Worm (Caenorhabditis elegans) whole organism, midembryonic: ENCODE results near the gene otpl-3.

Experiments
- flt-1 ChIP-seq: fragments of 200-800 bp; sonication (Bioruptor generic); IDR thresholded peaks from 2 replicates; pipeline ENCODE4 v1.3.6; 2022; ENCODE audit warnings: missing genetic modification characterization, missing compliant biosample characterization
- med-1 ChIP-seq: sonication (generic microtip); optimal IDR thresholded peaks from 2 replicates; lab custom pipeline; 2017; ENCODE audit warnings: missing genetic modification characterization, mild to moderate bottlenecking, missing compliant biosample characterization, antibody characterized with exemption, missing genetic modification reagents; ENCODE audit not compliant: insufficient read depth
- tab-1 ChIP-seq: fragments of 200-800 bp; sonication (Bioruptor generic); IDR thresholded peaks from 2 replicates; pipeline ENCODE4 v1.3.6; 2022; ENCODE audit warnings: missing genetic modification characterization, missing compliant biosample characterization
- ztf-23 ChIP-seq: fragments of 200-800 bp; sonication (Bioruptor generic); IDR thresholded peaks from 2 replicates; pipeline ENCODE4 v1.3.6; 2022; ENCODE audit warnings: missing genetic modification reagents, missing genetic modification characterization, missing compliant biosample characterization

DNA sequence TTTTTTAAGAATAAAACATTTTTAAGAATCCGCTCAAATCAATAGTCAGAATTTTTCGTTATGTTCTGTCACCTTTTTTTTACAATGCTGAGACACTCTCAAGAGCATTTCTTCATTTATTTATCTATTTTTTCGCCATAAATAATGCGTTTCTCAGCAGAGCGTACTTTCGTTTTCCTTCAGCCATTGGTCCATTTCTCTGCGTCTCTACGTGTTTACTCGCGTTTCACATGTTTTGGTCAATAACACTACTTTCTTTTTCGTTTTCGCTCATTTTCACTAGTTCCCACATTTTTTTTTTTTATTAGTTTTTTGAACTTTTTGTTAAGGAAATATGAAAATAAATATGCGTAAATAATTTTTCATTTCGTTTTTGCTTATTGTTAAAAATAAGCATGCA lies 9.9 kb upstream of the otpl-3 start:
- TF ChIP-seq ztf-23 = no peak
- no peak for TF ChIP-seq tab-1 (GFP tag; lab: Robert Waterston, UW)
- TF ChIP-seq flt-1 (GFP tag; lab: Robert Waterston, UW) = no peak; the same call in 1 of the 2 replicates
- no peak for TF ChIP-seq med-1
